Fruit fly (Drosophila melanogaster) whole organism, embryonic: ENCODE results near the gene CG15336.

Source experiments
- ATbp ChIP-seq: fragments of 200-800 bp; sonication (Bioruptor generic); optimal IDR thresholded peaks from 2 replicates; lab custom pipeline; 2017; ENCODE audit warnings: missing biosample characterization, mild to moderate bottlenecking, missing genetic modification characterization, missing genetic modification reagents
- B-H2 ChIP-seq: fragments of 200-800 bp; sonication (Bioruptor generic); optimal IDR thresholded peaks from 2 replicates; lab custom pipeline; 2018; ENCODE audit warnings: missing biosample characterization, mild to moderate bottlenecking, missing genetic modification characterization
- CG10267 ChIP-seq: fragments of 200-800 bp; sonication (Bioruptor generic); optimal IDR thresholded peaks from 2 replicates; lab custom pipeline; 2018; ENCODE audit warnings: missing biosample characterization, mild to moderate bottlenecking, missing genetic modification characterization, moderate library complexity
- CG10462 ChIP-seq: fragments of 200-800 bp; sonication (Bioruptor generic); optimal IDR thresholded peaks from 2 replicates; lab custom pipeline; 2016; ENCODE audit warnings: missing biosample characterization, missing genetic modification characterization
- CG12219 ChIP-seq: fragments of 200-800 bp; sonication (Bioruptor generic); optimal IDR thresholded peaks from 3 replicates; lab custom pipeline; 2018; ENCODE audit warnings: missing biosample characterization, mild to moderate bottlenecking, missing genetic modification characterization
- CG13287 ChIP-seq: fragments of 200-800 bp; sonication (Bioruptor generic); IDR thresholded peaks from 2 replicates; pipeline ENCODE4 v1.3.6; 2022; ENCODE audit warnings: missing biosample characterization, missing genetic modification characterization; ENCODE audit not compliant: partially characterized antibody
- CG13624 ChIP-seq: fragments of 200-800 bp; sonication (Bioruptor generic); optimal IDR thresholded peaks from 2 replicates; lab custom pipeline; 2016; ENCODE audit warnings: missing biosample characterization, missing genetic modification characterization
- CG14710 ChIP-seq: fragments of 200-800 bp; sonication (Bioruptor generic); optimal IDR thresholded peaks from 3 replicates; lab custom pipeline; 2019; ENCODE audit warnings: missing biosample characterization, mild to moderate bottlenecking, missing genetic modification characterization, moderate library complexity
- CG15073 ChIP-seq: fragments of 200-800 bp; sonication (Bioruptor generic); optimal IDR thresholded peaks from 2 replicates; lab custom pipeline; 2016; ENCODE audit warnings: missing biosample characterization, missing genetic modification characterization
- CG15514 ChIP-seq: fragments of 200-800 bp; sonication (Bioruptor generic); optimal IDR thresholded peaks from 3 replicates; lab custom pipeline; 2017; ENCODE audit warnings: missing biosample characterization, missing genetic modification characterization, mild to moderate bottlenecking, moderate library complexity, missing genetic modification reagents
- CG17568 ChIP-seq: fragments of 200-800 bp; sonication (Bioruptor generic); optimal IDR thresholded peaks from 2 replicates; lab custom pipeline; 2018; ENCODE audit warnings: missing biosample characterization, mild to moderate bottlenecking, missing genetic modification characterization, moderate library complexity
- CG1792 ChIP-seq: fragments of 200-800 bp; sonication (Bioruptor generic); optimal IDR thresholded peaks from 2 replicates; lab custom pipeline; 2016; ENCODE audit warnings: missing biosample characterization, missing genetic modification characterization
- CG2120 ChIP-seq: fragments of 200-800 bp; sonication (Bioruptor generic); optimal IDR thresholded peaks from 3 replicates; lab custom pipeline; 2016; ENCODE audit warnings: missing biosample characterization, missing genetic modification characterization
- CG32767 ChIP-seq: fragments of 200-800 bp; sonication (Bioruptor generic); IDR thresholded peaks from 2 replicates; pipeline ENCODE4 v1.3.6; 2022; ENCODE audit warnings: missing biosample characterization, missing genetic modification characterization
- CG3407 ChIP-seq: fragments of 200-800 bp; sonication (Bioruptor generic); optimal IDR thresholded peaks from 2 replicates; lab custom pipeline; 2018; ENCODE audit warnings: missing biosample characterization, mild to moderate bottlenecking, missing genetic modification characterization
- CG3847 ChIP-seq: fragments of 200-800 bp; sonication (Bioruptor generic); IDR thresholded peaks from 2 replicates; pipeline ENCODE4 v1.3.6; 2022; ENCODE audit warnings: missing biosample characterization, missing genetic modification characterization
- CG4820 ChIP-seq: fragments of 200-800 bp; sonication (Bioruptor generic); optimal IDR thresholded peaks from 3 replicates; lab custom pipeline; 2016; ENCODE audit warnings: missing biosample characterization, missing genetic modification characterization
- CG7745 ChIP-seq: fragments of 200-800 bp; sonication (Bioruptor generic); optimal IDR thresholded peaks from 2 replicates; lab custom pipeline; 2018; ENCODE audit warnings: missing biosample characterization, mild to moderate bottlenecking, missing genetic modification characterization, moderate library complexity
- CG8359 ChIP-seq: fragments of 200-800 bp; sonication (Bioruptor generic); optimal IDR thresholded peaks from 2 replicates; lab custom pipeline; 2017; ENCODE audit warnings: missing biosample characterization, mild to moderate bottlenecking, missing genetic modification characterization, borderline replicate concordance
- CTCF ChIP-seq: fragments of 200-800 bp; sonication (Bioruptor generic); optimal IDR thresholded peaks from 2 replicates; lab custom pipeline; 2017; ENCODE audit warnings: missing biosample characterization, mild to moderate bottlenecking, missing genetic modification characterization, moderate library complexity
- CoRest ChIP-seq: fragments of 200-800 bp; sonication (Bioruptor generic); optimal IDR thresholded peaks from 3 replicates; lab custom pipeline; 2018; ENCODE audit warnings: missing biosample characterization, mild to moderate bottlenecking, missing genetic modification characterization, moderate library complexity
- Dref ChIP-seq: fragments of 200-800 bp; sonication (Bioruptor generic); IDR thresholded peaks from 2 replicates; pipeline ENCODE4 v1.3.6; 2022; ENCODE audit warnings: missing biosample characterization, missing genetic modification characterization
- E2f2 ChIP-seq: fragments of 200-800 bp; sonication (Bioruptor generic); IDR thresholded peaks from 2 replicates; pipeline ENCODE4 v1.3.6; 2022; ENCODE audit warnings: missing biosample characterization, missing genetic modification characterization
- GATAe ChIP-seq: fragments of 200-800 bp; sonication (Bioruptor generic); conservative IDR thresholded peaks from 2 replicates; pipeline ENCODE4 v1.3.6; 2022; ENCODE audit warnings: missing biosample characterization, missing genetic modification characterization
- HmgZ ChIP-seq: fragments of 200-800 bp; sonication (Bioruptor generic); optimal IDR thresholded peaks from 2 replicates; lab custom pipeline; 2018; ENCODE audit warnings: missing biosample characterization, mild to moderate bottlenecking, missing genetic modification characterization
- Kr ChIP-seq: fragments of 200-800 bp; sonication (Bioruptor generic); optimal IDR thresholded peaks from 2 replicates; lab custom pipeline; 2017; ENCODE audit warnings: missing biosample characterization, mild to moderate bottlenecking, missing genetic modification characterization
- Lpt ChIP-seq: fragments of >200 bp; optimal IDR thresholded peaks from 2 replicates; lab custom pipeline; 2018; ENCODE audit warnings: missing biosample characterization, missing genetic modification characterization
- MBD-R2 ChIP-seq: fragments of 200-800 bp; sonication (Bioruptor generic); IDR thresholded peaks from 2 replicates; pipeline ENCODE4 v1.3.6; 2022; ENCODE audit warnings: missing biosample characterization, missing genetic modification characterization
- MESR4 ChIP-seq: fragments of 200-800 bp; sonication (Bioruptor generic); optimal IDR thresholded peaks from 2 replicates; lab custom pipeline; 2018; ENCODE audit warnings: missing biosample characterization, mild to moderate bottlenecking, missing genetic modification characterization, moderate library complexity
- Med ChIP-seq: fragments of 200-800 bp; sonication (Bioruptor generic); peaks from one replicate; lab custom pipeline; 2016; ENCODE audit warnings: missing biosample characterization, missing genetic modification characterization, mild to moderate bottlenecking, inconsistent platforms, moderate library complexity
- Myb ChIP-seq: fragments of 200-800 bp; sonication (Bioruptor generic); optimal IDR thresholded peaks from 2 replicates; lab custom pipeline; 2016; ENCODE audit warnings: missing biosample characterization, missing genetic modification characterization
- abd-A ChIP-seq: fragments of 200-800 bp; sonication (Bioruptor generic); optimal IDR thresholded peaks from 3 replicates; lab custom pipeline; 2019; ENCODE audit warnings: missing biosample characterization, mild to moderate bottlenecking, missing genetic modification characterization, moderate library complexity
- bbx ChIP-seq: fragments of 200-800 bp; sonication (Bioruptor generic); IDR thresholded peaks from 2 replicates; pipeline ENCODE4 v1.3.6; 2022; ENCODE audit warnings: missing biosample characterization, missing genetic modification characterization; ENCODE audit not compliant: partially characterized antibody
- cg ChIP-seq: fragments of 200-800 bp; sonication (Bioruptor generic); optimal IDR thresholded peaks from 3 replicates; lab custom pipeline; 2019; ENCODE audit warnings: missing biosample characterization, mild to moderate bottlenecking, missing genetic modification characterization, moderate library complexity
- crol ChIP-seq: fragments of 200-800 bp; sonication (Bioruptor generic); IDR thresholded peaks from 2 replicates; pipeline ENCODE4 v1.3.6; 2022; ENCODE audit warnings: missing biosample characterization, missing genetic modification characterization
- cwo ChIP-seq: fragments of 200-800 bp; sonication (Bioruptor generic); optimal IDR thresholded peaks from 3 replicates; lab custom pipeline; 2017; ENCODE audit warnings: missing biosample characterization, missing genetic modification characterization, mild to moderate bottlenecking, moderate library complexity, missing genetic modification reagents
- dysf ChIP-seq: fragments of 200-800 bp; sonication (Bioruptor generic); IDR thresholded peaks from 3 replicates; pipeline ENCODE4 v1.3.6; 2022; ENCODE audit warnings: missing biosample characterization, missing genetic modification characterization
- eyg ChIP-seq: fragments of 200-800 bp; sonication (Bioruptor generic); optimal IDR thresholded peaks from 3 replicates; lab custom pipeline; 2016; ENCODE audit warnings: missing biosample characterization, missing genetic modification characterization
- gsb-n ChIP-seq: fragments of 200-800 bp; sonication (Bioruptor generic); optimal IDR thresholded peaks from 3 replicates; lab custom pipeline; 2018; ENCODE audit warnings: missing biosample characterization, mild to moderate bottlenecking, missing genetic modification characterization
- insv ChIP-seq, 2 experiments: fragments of 200-800 bp; sonication (Bioruptor generic); optimal IDR thresholded peaks; 3 replicates each; lab custom pipeline; 2016 to 2018; ENCODE audit warnings: missing biosample characterization in 2 of 2, missing genetic modification characterization in 2 of 2
- maf-S ChIP-seq: fragments of 200-800 bp; sonication (Bioruptor generic); optimal IDR thresholded peaks from 2 replicates; lab custom pipeline; 2016; ENCODE audit warnings: missing biosample characterization, missing genetic modification characterization
- onecut ChIP-seq: fragments of 200-800 bp; sonication (Bioruptor generic); IDR thresholded peaks from 2 replicates; pipeline ENCODE4 v1.3.6; 2022; ENCODE audit warnings: missing biosample characterization, missing genetic modification characterization
- psq ChIP-seq: fragments of 200-800 bp; sonication (Bioruptor generic); optimal IDR thresholded peaks from 2 replicates; lab custom pipeline; 2017; ENCODE audit warnings: missing biosample characterization, missing genetic modification characterization
- pzg ChIP-seq: fragments of 200-800 bp; sonication (Bioruptor generic); optimal IDR thresholded peaks from 3 replicates; lab custom pipeline; 2018; ENCODE audit warnings: missing biosample characterization, mild to moderate bottlenecking, missing genetic modification characterization, moderate library complexity
- sens ChIP-seq: fragments of 200-800 bp; sonication (Bioruptor generic); peaks from one replicate; lab custom pipeline; 2016; ENCODE audit warnings: missing biosample characterization, missing genetic modification characterization
- sob ChIP-seq: fragments of 200-800 bp; sonication (Bioruptor generic); IDR thresholded peaks from 2 replicates; pipeline ENCODE4 v1.3.6; 2022; ENCODE audit warnings: missing biosample characterization, missing genetic modification characterization
- stwl ChIP-seq: fragments of 200-800 bp; sonication (Bioruptor generic); optimal IDR thresholded peaks from 3 replicates; lab custom pipeline; 2018; ENCODE audit warnings: missing biosample characterization, mild to moderate bottlenecking, missing genetic modification characterization, moderate library complexity
- tgo ChIP-seq: fragments of 200-800 bp; sonication (Bioruptor generic); IDR thresholded peaks from 3 replicates; pipeline ENCODE4 v1.3.6; 2022; ENCODE audit warnings: missing biosample characterization, missing genetic modification characterization
- ttk ChIP-seq: fragments of 200-800 bp; sonication (Bioruptor generic); IDR thresholded peaks from 2 replicates; pipeline ENCODE4 v2.1.2; 2022; ENCODE audit warnings: missing biosample characterization, missing genetic modification characterization
- unc-4 ChIP-seq: fragments of 200-800 bp; sonication (Bioruptor generic); IDR thresholded peaks from 2 replicates; pipeline ENCODE4 v1.3.6; 2022; ENCODE audit warnings: missing biosample characterization, missing genetic modification characterization; ENCODE audit not compliant: partially characterized antibody

Gene CG15336

dm6 chrX:8152077-8152476 lies 4.3 kb downstream of the CG15336 start, which contains the start of gene Gbeta5:
Gene Gbeta5, minus strand, starts transcription at chrX:8152275.
- TF ChIP-seq tgo (GFP tag; lab: Robert Waterston, UW) (no peak), CG17568 (GFP tag; lab: Kevin White, UChicago) (no peak), maf-S (GFP tag; lab: Kevin White, UChicago) (no peak), sens (GFP tag; lab: Kevin White, UChicago) (peak; percentile 15), MESR4 (GFP tag; lab: Kevin White, UChicago) (peak; percentile 66), GATAe (GFP tag; lab: Robert Waterston, UW) (no peak), insv (GFP tag; optimal IDR thresholded peaks at IDR 0.05; lab: Kevin White, UChicago) (peak in 1 of 2 experiments; percentile 83), CG10462 (GFP tag; lab: Kevin White, UChicago) (peak; percentile 17), onecut (peak; percentile 53), eyg (GFP tag; lab: Kevin White, UChicago) (no peak), bbx (peak; percentile 14; the same call in 1 of the 2 replicates), dysf (no peak), Lpt (GFP tag; lab: Kevin White, UChicago) (no peak), CG8359 (GFP tag; lab: Kevin White, UChicago) (no peak), Dref (GFP tag; lab: Robert Waterston, UW) (peak; percentile 49), CG14710 (tag; lab: Kevin White, UChicago) (peak; percentile 17), CG7745 (tag; lab: Kevin White, UChicago) (no peak), CG1792 (GFP tag; lab: Kevin White, UChicago) (no peak), CG32767 (GFP tag; lab: Robert Waterston, UW) (peak; percentile 70; the same call in 1 of the 2 replicates), MBD-R2 (GFP tag; lab: Robert Waterston, UW) (0 out of 2 replicates have a peak, but pooled peaks have one; percentile 8), CG3407 (GFP tag; lab: Kevin White, UChicago) (no peak), CG4820 (no peak)

dm6 chrX:8152718-8153117 lies 5.0 kb downstream of the CG15336 start, which contains the start of gene CG18262:
Gene CG18262, plus strand, starts transcription at chrX:8152948.
- peak; percentile 89 for TF ChIP-seq E2f2 (GFP tag; lab: Robert Waterston, UW)
- peak; percentile 8; the same call in 1 of the 2 replicates for TF ChIP-seq CG13287 (GFP tag; lab: Robert Waterston, UW)
- TF ChIP-seq ttk (GFP tag; lab: Robert Waterston, UW) = no peak; the same call in 1 of the 2 replicates
- TF ChIP-seq CTCF = peak; percentile 23
- TF ChIP-seq Myb = peak; percentile 33
- peak; percentile 6 for TF ChIP-seq cg (GFP tag; lab: Kevin White, UChicago)
- TF ChIP-seq crol (GFP tag; lab: Robert Waterston, UW) = peak; percentile 83
- no peak for TF ChIP-seq ATbp
- TF ChIP-seq Dref (GFP tag; lab: Robert Waterston, UW) = peak; percentile 47
- TF ChIP-seq MBD-R2 (GFP tag; lab: Robert Waterston, UW) = peak; percentile 96
- no peak for TF ChIP-seq CG12219 (GFP tag; lab: Kevin White, UChicago)
- TF ChIP-seq cwo = no peak
- TF ChIP-seq CG13624 (GFP tag; lab: Kevin White, UChicago) = peak; percentile 21
- TF ChIP-seq Kr (GFP tag; lab: Kevin White, UChicago) = no peak
- no peak for TF ChIP-seq CG15073 (GFP tag; lab: Kevin White, UChicago)
- TF ChIP-seq B-H2 (GFP tag; lab: Kevin White, UChicago) = peak; percentile 14
- peak; percentile 72 for TF ChIP-seq CG15514
- peak; percentile 78 for TF ChIP-seq Med (GFP tag; lab: Kevin White, UChicago)
- 0 out of 2 replicates have a peak, but pooled peaks have one; percentile 16 for TF ChIP-seq sob (GFP tag; lab: Robert Waterston, UW)
- TF ChIP-seq stwl = no peak
- TF ChIP-seq CG2120 (GFP tag; lab: Kevin White, UChicago) = peak; percentile 27
- TF ChIP-seq abd-A = no peak
- TF ChIP-seq CG10267 (tag; lab: Kevin White, UChicago) = peak; percentile 84
- peak; percentile 8 for TF ChIP-seq CoRest
- TF ChIP-seq MESR4 (GFP tag; lab: Kevin White, UChicago) = peak; percentile 39
- TF ChIP-seq psq (GFP tag; lab: Kevin White, UChicago) = no peak
- TF ChIP-seq HmgZ (tag; lab: Kevin White, UChicago) = peak; percentile 12
- peak; percentile 49 for TF ChIP-seq pzg (GFP tag; lab: Kevin White, UChicago)
- TF ChIP-seq gsb-n (tag; lab: Kevin White, UChicago) = no peak
- TF ChIP-seq CG3847 (GFP tag; lab: Robert Waterston, UW) = peak; percentile 28; the same call in 1 of the 2 replicates
- 0 out of 2 replicates have a peak, but pooled peaks have one; percentile 19 for TF ChIP-seq unc-4 (GFP tag; lab: Robert Waterston, UW)
